Worm (Caenorhabditis elegans) whole organism, L4/young adult: ENCODE data around the gene pgp-10.

Experiments
- W03F9.2 ChIP-seq: fragments of 150-350 bp; optimal IDR thresholded peaks from 2 replicates; lab custom pipeline; 2014; ENCODE audit warnings: missing biosample characterization, missing genetic modification characterization
- him-1 ChIP-seq: sonication (generic microtip); optimal IDR thresholded peaks from 2 replicates; lab custom pipeline; 2016; ENCODE audit warnings: missing genotype, missing genetic modification reagents, missing genetic modification characterization, missing compliant biosample characterization

ce11 chrX:7155879-7156278, 3.0 kb upstream of the pgp-10 start, which contains the start of gene C54D1.7:
- TF ChIP-seq him-1 (tag; lab: Kevin White, UChicago) (no peak), W03F9.2 (tag; lab: Kevin White, UChicago) (no peak)
